Fruit fly (Drosophila melanogaster): ENCODE results near the gene Klp3A.

Gene Klp3A

dm6 chrX:2581793-2582503, 21.9 kb downstream of the Klp3A start (continued):
- peak; percentile 8 for TF ChIP-seq CG3995 (GFP tag; optimal IDR thresholded peaks at IDR 0.05)
- peak in 1 of 2 experiments; percentile 11 for TF ChIP-seq Eip74EF (GFP tag; optimal IDR thresholded peaks at IDR 0.05)
- 0 out of 2 replicates have a peak, but pooled peaks have one; percentile 36 for TF ChIP-seq ara (GFP tag; IDR thresholded peaks at IDR 0.05)
- peak; percentile 13 for TF ChIP-seq B-H2 (GFP tag; optimal IDR thresholded peaks at IDR 0.05)
- TF ChIP-seq CG9437 (GFP tag; optimal IDR thresholded peaks at IDR 0.05), result peak; percentile 32
- TF ChIP-seq Meics (GFP tag; optimal IDR thresholded peaks at IDR 0.05), result peak; percentile 87
- peak; percentile 84 for TF ChIP-seq ci (GFP tag; IDR thresholded peaks at IDR 0.05)
- peak; percentile 93 for TF ChIP-seq Hmr (GFP tag; optimal IDR thresholded peaks at IDR 0.05)
- TF ChIP-seq Stat92E (GFP tag; optimal IDR thresholded peaks at IDR 0.05), result no peak
- TF ChIP-seq unpg (GFP tag; optimal IDR thresholded peaks at IDR 0.05), result peak; percentile 65
- no peak for TF ChIP-seq Spps (tag; optimal IDR thresholded peaks at IDR 0.05)
- TF ChIP-seq CG3726 (GFP tag; IDR thresholded peaks at IDR 0.05), result peak; percentile 63; the same call in 1 of the 3 replicates
- peak; percentile 22; the same call in 1 of the 3 replicates for TF ChIP-seq z (GFP tag; IDR thresholded peaks at IDR 0.05)
- no peak for TF ChIP-seq ap (GFP tag; IDR thresholded peaks at IDR 0.05)
- TF ChIP-seq ro (GFP tag; IDR thresholded peaks at IDR 0.05), result no peak
- TF ChIP-seq salm (tag; optimal IDR thresholded peaks at IDR 0.05), result no peak
- TF ChIP-seq CG17912 (GFP tag; optimal IDR thresholded peaks at IDR 0.05), result no peak
- TF ChIP-seq CG9727 (GFP tag; optimal IDR thresholded peaks at IDR 0.05), result peak; percentile 77
- peak; percentile 71 for TF ChIP-seq CG6689 (GFP tag; IDR thresholded peaks at IDR 0.05)
- peak; percentile 1 for TF ChIP-seq Usf (GFP tag; optimal IDR thresholded peaks at IDR 0.05)
- peak; percentile 1 for TF ChIP-seq CG17829 (tag; optimal IDR thresholded peaks at IDR 0.05)
- no peak for TF ChIP-seq h (optimal IDR thresholded peaks at IDR 0.05)
- TF ChIP-seq Dip2 (GFP tag; IDR thresholded peaks at IDR 0.05), result no peak
- no peak for TF ChIP-seq yki (optimal IDR thresholded peaks at IDR 0.05)
- TF ChIP-seq tna (GFP tag; IDR thresholded peaks at IDR 0.05; ENCODE audit: partially characterized antibody), result no peak
- no peak for TF ChIP-seq pan (optimal IDR thresholded peaks at IDR 0.05)
- TF ChIP-seq pan (GFP tag; optimal IDR thresholded peaks at IDR 0.05 in 1 of 2, IDR thresholded peaks at IDR 0.05 in 1 of 2), result peak in 1 of 2 experiments; percentile 85
- peak; percentile 43; the same call in 1 of the 2 replicates for TF ChIP-seq rib (GFP tag; IDR thresholded peaks at IDR 0.05)
- no peak for TF ChIP-seq CG17802 (tag; optimal IDR thresholded peaks at IDR 0.05)
- peak; percentile 13 for TF ChIP-seq pzg (GFP tag; optimal IDR thresholded peaks at IDR 0.05)
- peak; percentile 41 for TF ChIP-seq Six4 (GFP tag; optimal IDR thresholded peaks at IDR 0.05)
- peak; percentile 26 for TF ChIP-seq Jarid2 (GFP tag; optimal IDR thresholded peaks at IDR 0.05)
- peak; percentile 51 for TF ChIP-seq Ravus (GFP tag; IDR thresholded peaks at IDR 0.05)
- peak; percentile 79 for TF ChIP-seq CG11456 (GFP tag; IDR thresholded peaks at IDR 0.05)
- peak; percentile 51; the same call in 1 of the 3 replicates for TF ChIP-seq H15 (GFP tag; IDR thresholded peaks at IDR 0.05)
- TF ChIP-seq H2.0 (GFP tag; IDR thresholded peaks at IDR 0.05), result peak; percentile 64
- TF ChIP-seq exex (tag; optimal IDR thresholded peaks at IDR 0.05), result peak; percentile 32
- no peak for TF ChIP-seq CG4282 (GFP tag; optimal IDR thresholded peaks at IDR 0.05)
- peak; percentile 67 for TF ChIP-seq CG14050 (GFP tag; IDR thresholded peaks at IDR 0.05)
- peak; percentile 43 for TF ChIP-seq CG3163 (GFP tag; optimal IDR thresholded peaks at IDR 0.05)
- TF ChIP-seq br (optimal IDR thresholded peaks at IDR 0.05), result no peak
- peak; percentile 53 for TF ChIP-seq Nf-YA (GFP tag; IDR thresholded peaks at IDR 0.05)
- peak; percentile 59 for TF ChIP-seq CG15011 (GFP tag; optimal IDR thresholded peaks at IDR 0.05)
- peak; percentile 88 for TF ChIP-seq ind (GFP tag; optimal IDR thresholded peaks at IDR 0.05)
- TF ChIP-seq vvl (GFP tag; IDR thresholded peaks at IDR 0.05), result peak; percentile 86
- TF ChIP-seq CoRest (tag; optimal IDR thresholded peaks at IDR 0.05), result peak; percentile 52
- peak; percentile 76 for TF ChIP-seq CG6765 (GFP tag; optimal IDR thresholded peaks at IDR 0.05)
- TF ChIP-seq tup (GFP tag; optimal IDR thresholded peaks at IDR 0.05), result peak; percentile 54
- no peak for TF ChIP-seq CG7271 (tag; optimal IDR thresholded peaks at IDR 0.05)
- no peak for TF ChIP-seq CG4707 (GFP tag; optimal IDR thresholded peaks at IDR 0.05)

Data from whole organism, embryonic.